Worm (Caenorhabditis elegans) whole organism, L3 larva: ENCODE measurements around the gene sur-5.

Experiments
- R02D3.7 ChIP-seq: fragments of 150-350 bp; optimal IDR thresholded peaks from 2 replicates; lab custom pipeline; 2014; ENCODE audit warnings: missing biosample characterization, missing genetic modification characterization
- ZK546.5 ChIP-seq: sonication (generic microtip); optimal IDR thresholded peaks from 2 replicates; lab custom pipeline; 2017; ENCODE audit warnings: missing biosample characterization, missing genetic modification characterization
- aly-2 ChIP-seq: fragments of 150-350 bp; optimal IDR thresholded peaks from 2 replicates; lab custom pipeline; 2014; ENCODE audit warnings: missing biosample characterization, missing genetic modification characterization
- ama-1 ChIP-seq: fragments of 150-350 bp; optimal IDR thresholded peaks from 2 replicates; lab custom pipeline; 2018
- ceh-16 ChIP-seq: sonication (generic microtip); optimal IDR thresholded peaks from 2 replicates; lab custom pipeline; 2017; ENCODE audit warnings: missing biosample characterization, missing genetic modification characterization
- ceh-28 ChIP-seq: fragments of 150-350 bp; optimal IDR thresholded peaks from 2 replicates; lab custom pipeline; 2014; ENCODE audit warnings: missing biosample characterization, missing genetic modification reagents, missing genetic modification characterization
- ceh-82 ChIP-seq: fragments of 150-350 bp; optimal IDR thresholded peaks from 2 replicates; lab custom pipeline; 2014; ENCODE audit warnings: missing biosample characterization, missing genetic modification characterization
- ceh-9 ChIP-seq: sonication (generic microtip); optimal IDR thresholded peaks from 2 replicates; lab custom pipeline; 2018; ENCODE audit warnings: missing biosample characterization, missing genetic modification characterization
- daf-12 ChIP-seq: fragments of 150-350 bp; optimal IDR thresholded peaks from 2 replicates; lab custom pipeline; 2014; ENCODE audit warnings: missing biosample characterization, missing genetic modification reagents, missing genetic modification characterization
- egl-27 ChIP-seq: sonication (generic microtip); optimal IDR thresholded peaks from 4 replicates; lab custom pipeline; 2017; ENCODE audit warnings: missing biosample characterization, missing genetic modification reagents, missing genetic modification characterization
- egl-5 ChIP-seq: fragments of 150-350 bp; optimal IDR thresholded peaks from 2 replicates; lab custom pipeline; 2017; ENCODE audit warnings: missing biosample characterization, missing genetic modification reagents, missing genetic modification characterization, inconsistent platforms
- elt-1 ChIP-seq: fragments of 150-350 bp; optimal IDR thresholded peaks from 2 replicates; lab custom pipeline; 2014; ENCODE audit warnings: missing biosample characterization, missing genetic modification characterization
- elt-2 ChIP-seq: sonication (generic microtip); optimal IDR thresholded peaks from 2 replicates; lab custom pipeline; 2016; ENCODE audit warnings: missing genetic modification reagents, mild to moderate bottlenecking, missing genetic modification characterization, missing compliant biosample characterization
- elt-3 ChIP-seq, 3 experiments: fragments of 150-350 bp in 1 of 3; sonication (generic microtip) in 2 of 3; optimal IDR thresholded peaks; 2 replicates in 2 of 3; 4 replicates in 1 of 3; lab custom pipeline; 2014 to 2017; ENCODE audit warnings: missing biosample characterization in 3 of 3, missing genetic modification characterization in 3 of 3
- eor-1 ChIP-seq, 2 experiments: fragments of 150-350 bp; optimal IDR thresholded peaks; 2 replicates each; lab custom pipeline; 2014 to 2018; ENCODE audit warnings: missing biosample characterization in 2 of 2, missing genetic modification characterization in 2 of 2
- fkh-10 ChIP-seq: sonication (generic microtip); optimal IDR thresholded peaks from 2 replicates; lab custom pipeline; 2017; ENCODE audit warnings: missing biosample characterization, missing genetic modification reagents, missing genetic modification characterization
- fkh-2 ChIP-seq: fragments of 150-350 bp; optimal IDR thresholded peaks from 2 replicates; lab custom pipeline; 2014; ENCODE audit warnings: missing biosample characterization, missing genetic modification reagents, missing genetic modification characterization
- fos-1 ChIP-seq: fragments of 150-350 bp; optimal IDR thresholded peaks from 2 replicates; lab custom pipeline; 2014; ENCODE audit warnings: missing biosample characterization, missing genetic modification characterization
- hmg-11 ChIP-seq: sonication (generic microtip); optimal IDR thresholded peaks from 2 replicates; lab custom pipeline; 2016; ENCODE audit warnings: missing genetic modification characterization, missing compliant biosample characterization
- jun-1 ChIP-seq: fragments of 150-350 bp; optimal IDR thresholded peaks from 2 replicates; lab custom pipeline; 2014; ENCODE audit warnings: missing biosample characterization, missing genetic modification reagents, missing genetic modification characterization
- lin-15B ChIP-seq: fragments of 150-350 bp; optimal IDR thresholded peaks from 2 replicates; lab custom pipeline; 2014; ENCODE audit warnings: missing biosample characterization, missing genetic modification characterization
- lin-39 ChIP-seq: fragments of 150-350 bp; optimal IDR thresholded peaks from 2 replicates; lab custom pipeline; 2018; ENCODE audit warnings: missing biosample characterization, missing genetic modification reagents, missing genetic modification characterization
- lsy-12 ChIP-seq: sonication (generic microtip); optimal IDR thresholded peaks from 2 replicates; lab custom pipeline; 2016; ENCODE audit warnings: mild to moderate bottlenecking, missing genetic modification characterization, missing compliant biosample characterization
- mdl-1 ChIP-seq: fragments of 150-350 bp; optimal IDR thresholded peaks from 2 replicates; lab custom pipeline; 2014; ENCODE audit warnings: missing biosample characterization, missing genetic modification characterization
- mml-1 ChIP-seq: fragments of 150-350 bp; sonication (generic microtip); optimal IDR thresholded peaks from 3 replicates; lab custom pipeline; 2014; ENCODE audit warnings: missing biosample characterization, missing genetic modification characterization
- nfya-1 ChIP-seq: sonication (generic microtip); optimal IDR thresholded peaks from 2 replicates; lab custom pipeline; 2017; ENCODE audit warnings: missing genetic modification characterization, mild to moderate bottlenecking, missing compliant biosample characterization, antibody characterized with exemption, moderate library complexity; ENCODE audit not compliant: insufficient read depth
- nhr-11 ChIP-seq: fragments of 150-350 bp; optimal IDR thresholded peaks from 2 replicates; lab custom pipeline; 2014; ENCODE audit warnings: missing biosample characterization, missing genetic modification characterization
- nhr-12 ChIP-seq: fragments of 150-350 bp; optimal IDR thresholded peaks from 2 replicates; lab custom pipeline; 2014; ENCODE audit warnings: missing biosample characterization, missing genetic modification characterization
- nhr-23 ChIP-seq: fragments of 150-350 bp; optimal IDR thresholded peaks from 2 replicates; lab custom pipeline; 2014; ENCODE audit warnings: missing biosample characterization, missing genetic modification reagents, missing genetic modification characterization
- nhr-237 ChIP-seq: fragments of 150-350 bp; optimal IDR thresholded peaks from 2 replicates; lab custom pipeline; 2014; ENCODE audit warnings: missing biosample characterization, missing genetic modification characterization
- nhr-25 ChIP-seq: sonication (generic microtip); optimal IDR thresholded peaks from 2 replicates; lab custom pipeline; 2017; ENCODE audit warnings: missing biosample characterization, missing genetic modification characterization
- nhr-28 ChIP-seq: fragments of 150-350 bp; optimal IDR thresholded peaks from 2 replicates; lab custom pipeline; 2014; ENCODE audit warnings: missing biosample characterization, missing genetic modification characterization
- nhr-43 ChIP-seq: sonication (generic microtip); optimal IDR thresholded peaks from 2 replicates; lab custom pipeline; 2016; ENCODE audit warnings: mild to moderate bottlenecking, missing genetic modification characterization, missing compliant biosample characterization; ENCODE audit not compliant: poor library complexity, severe bottlenecking
- nhr-67 ChIP-seq: fragments of 150-350 bp; optimal IDR thresholded peaks from 2 replicates; lab custom pipeline; 2014; ENCODE audit warnings: missing biosample characterization, missing genetic modification characterization
- nhr-76 ChIP-seq: fragments of 150-350 bp; sonication (generic microtip); optimal IDR thresholded peaks from 5 replicates; lab custom pipeline; 2014; ENCODE audit warnings: missing biosample characterization, missing genetic modification characterization
- nhr-77 ChIP-seq: fragments of 150-350 bp; optimal IDR thresholded peaks from 2 replicates; lab custom pipeline; 2014; ENCODE audit warnings: missing biosample characterization, missing genetic modification characterization
- pha-4 ChIP-seq: fragments of 150-350 bp; optimal IDR thresholded peaks from 2 replicates; lab custom pipeline; 2014; ENCODE audit warnings: missing biosample characterization, missing genetic modification reagents, missing genetic modification characterization
- pqm-1 ChIP-seq: fragments of 150-350 bp; optimal IDR thresholded peaks from 2 replicates; lab custom pipeline; 2017; ENCODE audit warnings: missing biosample characterization, missing genetic modification characterization, inconsistent platforms
- skn-1 ChIP-seq: fragments of 150-350 bp; optimal IDR thresholded peaks from 2 replicates; lab custom pipeline; 2014; ENCODE audit warnings: missing biosample characterization, missing genetic modification characterization
- snpc-4 ChIP-seq: fragments of 150-350 bp; optimal IDR thresholded peaks from 2 replicates; lab custom pipeline; 2014; ENCODE audit warnings: missing biosample characterization, missing genetic modification characterization
- unc-39 ChIP-seq: sonication (generic microtip); optimal IDR thresholded peaks from 4 replicates; lab custom pipeline; 2017; ENCODE audit warnings: missing biosample characterization, missing genetic modification characterization
- zag-1 ChIP-seq: fragments of 150-350 bp; optimal IDR thresholded peaks from 2 replicates; lab custom pipeline; 2014; ENCODE audit warnings: missing biosample characterization, missing genetic modification characterization
- ztf-11 ChIP-seq: fragments of 150-350 bp; optimal IDR thresholded peaks from 2 replicates; lab custom pipeline; 2014; ENCODE audit warnings: missing biosample characterization, missing genetic modification characterization
- ztf-4 ChIP-seq: fragments of 150-350 bp; optimal IDR thresholded peaks from 2 replicates; lab custom pipeline; 2014; ENCODE audit warnings: missing biosample characterization, missing genetic modification characterization

sur-5 gene

DNA sequence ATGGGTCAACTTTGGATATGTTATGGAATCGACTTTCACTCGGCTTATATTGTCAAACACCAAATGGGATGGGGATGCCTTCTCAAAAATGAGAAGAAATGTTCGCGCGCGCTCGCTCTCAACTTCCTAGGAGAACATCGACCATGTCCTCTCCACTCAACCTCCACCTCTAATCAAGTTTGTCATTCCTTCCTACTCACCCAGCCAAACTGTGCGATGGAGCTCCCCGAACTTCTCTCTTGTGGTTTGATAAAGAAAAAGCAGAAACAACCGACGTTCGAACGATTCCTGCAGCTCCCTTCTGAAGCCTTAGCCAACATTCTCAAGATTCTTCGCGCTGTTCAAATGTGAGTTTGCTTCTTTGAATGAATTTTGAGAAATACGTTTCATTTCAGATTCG lies 7.9 kb upstream of the sur-5 start:
- TF ChIP-seq egl-27 (tag; lab: Kevin White, UChicago), result no peak
- no peak for TF ChIP-seq fos-1
- no peak for TF ChIP-seq daf-12
- no peak for TF ChIP-seq nhr-28
- TF ChIP-seq fkh-10 (GFP tag; lab: Kevin White, UChicago), result no peak
- no peak for TF ChIP-seq pha-4 (tag; lab: Kevin White, UChicago)
- no peak for TF ChIP-seq elt-2 (tag; lab: Kevin White, UChicago)
- no peak for TF ChIP-seq ceh-28
- no peak for TF ChIP-seq nhr-12 (tag; lab: Kevin White, UChicago)
- no peak for TF ChIP-seq ceh-9
- no peak for TF ChIP-seq nhr-77 (tag; lab: Kevin White, UChicago)
- TF ChIP-seq lsy-12 (tag; lab: Kevin White, UChicago), result no peak
- TF ChIP-seq pqm-1 (tag; lab: Kevin White, UChicago), result no peak
- no peak for TF ChIP-seq ceh-16 (tag; lab: Kevin White, UChicago)
- no peak for TF ChIP-seq nhr-11
- no peak for TF ChIP-seq nhr-76 (tag; lab: Kevin White, UChicago)
- TF ChIP-seq mdl-1 (tag; lab: Kevin White, UChicago), result no peak
- TF ChIP-seq elt-1, result no peak
- TF ChIP-seq R02D3.7, result no peak
- no peak for TF ChIP-seq eor-1 (tag; optimal IDR thresholded peaks at IDR 0.05; lab: Kevin White, UChicago)

DNA sequence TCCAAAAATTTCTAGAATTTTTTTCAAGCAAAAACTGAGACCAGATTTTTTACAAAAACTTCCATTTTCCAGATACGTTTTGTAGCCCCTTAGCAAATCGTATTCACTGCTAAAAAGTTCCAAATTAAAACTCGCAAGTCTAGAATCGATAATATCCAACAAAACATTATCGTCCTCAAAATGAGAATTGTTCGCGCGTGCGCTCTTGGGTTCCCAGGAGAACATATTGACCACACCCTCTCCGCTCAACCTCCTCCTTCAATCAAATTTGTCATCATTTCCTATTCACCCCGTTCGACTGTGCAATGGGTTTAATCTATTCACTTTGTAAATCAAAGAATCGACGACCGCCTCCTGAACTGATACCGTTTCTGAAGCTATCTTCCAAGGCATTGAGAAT lies 6.5 kb upstream of the sur-5 start:
- TF ChIP-seq jun-1 (tag; lab: Kevin White, UChicago) (no peak), nhr-77 (tag; lab: Kevin White, UChicago) (no peak), egl-27 (tag; lab: Kevin White, UChicago) (no peak), mdl-1 (tag; lab: Kevin White, UChicago) (no peak), ztf-11 (no peak), daf-12 (no peak), nhr-43 (tag; lab: Kevin White, UChicago) (no peak), mml-1 (tag; lab: Kevin White, UChicago) (no peak), nfya-1 (tag; lab: Kevin White, UChicago) (no peak), pqm-1 (tag; lab: Kevin White, UChicago) (no peak), ama-1 (lab: Kevin White, UChicago) (no peak), elt-3 (tag; optimal IDR thresholded peaks at IDR 0.05; lab: Kevin White, UChicago) (no peak), ztf-4 (tag; lab: Kevin White, UChicago) (no peak), elt-2 (tag; lab: Kevin White, UChicago) (no peak), skn-1 (no peak)

DNA sequence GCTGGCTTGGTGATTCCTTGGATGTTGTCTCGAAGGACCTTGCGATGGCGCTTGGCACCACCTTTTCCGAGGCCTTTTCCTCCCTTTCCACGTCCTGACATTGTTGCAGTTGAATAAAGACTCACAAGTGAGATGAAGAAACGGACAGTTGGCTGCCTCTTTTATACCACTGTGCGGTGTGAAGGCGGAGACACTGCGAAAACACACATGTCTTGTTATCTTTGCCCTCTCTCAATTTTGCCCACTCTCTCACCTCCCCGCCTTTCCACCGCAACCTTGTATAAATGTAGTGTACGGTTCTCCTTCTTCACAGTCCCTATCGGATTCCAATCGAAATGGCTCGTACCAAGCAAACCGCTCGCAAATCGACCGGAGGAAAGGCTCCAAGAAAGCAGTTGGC lies 4.4 kb upstream of the sur-5 start, which contains the start of the genes his-38 and his-40:
his-38 (minus strand) TSS at position 101 of the 400 bp plus-strand sequence.
his-40 (plus strand) TSS at position 336 of the 400 bp plus-strand sequence.
- TF ChIP-seq aly-2 (tag; lab: Kevin White, UChicago) (no peak), ceh-9 (no peak), nhr-76 (tag; lab: Kevin White, UChicago) (no peak), nhr-28 (no peak), pqm-1 (tag; lab: Kevin White, UChicago) (no peak), fkh-10 (GFP tag; lab: Kevin White, UChicago) (no peak), ZK546.5 (tag; lab: Kevin White, UChicago) (no peak), elt-2 (tag; lab: Kevin White, UChicago) (no peak), egl-5 (no peak), zag-1 (tag; lab: Kevin White, UChicago) (no peak), nfya-1 (tag; lab: Kevin White, UChicago) (no peak), lsy-12 (tag; lab: Kevin White, UChicago) (no peak), fkh-2 (tag; lab: Kevin White, UChicago) (no peak)
- TF ChIP-seq, all 47 proteins: peak for 0

DNA sequence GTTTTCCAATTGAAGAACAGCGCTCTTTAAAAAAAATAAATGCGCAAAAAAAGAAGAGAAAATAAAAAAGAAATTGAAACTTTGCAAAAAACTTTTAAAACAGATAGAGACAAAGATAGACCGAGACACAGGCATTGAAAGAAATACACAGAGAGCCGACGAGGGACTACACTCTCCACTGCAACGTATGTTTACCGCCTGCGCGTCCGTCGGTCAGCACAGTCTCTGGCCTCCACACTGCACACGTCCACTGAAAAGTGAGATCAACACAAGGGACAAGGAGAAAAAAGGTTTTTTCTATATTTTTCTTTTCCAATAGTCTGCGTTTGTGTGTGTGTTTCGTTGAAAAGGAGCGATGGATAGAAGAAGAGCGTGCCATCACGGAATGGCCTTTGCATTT lies 1.1 kb upstream of the sur-5 start:
- TF ChIP-seq mdl-1 (tag; lab: Kevin White, UChicago) (peak; percentile 12), ceh-28 (peak; percentile 48), ama-1 (lab: Kevin White, UChicago) (no peak), egl-27 (tag; lab: Kevin White, UChicago) (peak; percentile 30), elt-2 (tag; lab: Kevin White, UChicago) (no peak), lin-39 (tag; lab: Kevin White, UChicago) (no peak), unc-39 (tag; lab: Kevin White, UChicago) (no peak), nhr-25 (tag; lab: Kevin White, UChicago) (no peak), nhr-28 (no peak), skn-1 (no peak), ceh-16 (tag; lab: Kevin White, UChicago) (no peak), snpc-4 (tag; lab: Kevin White, UChicago) (no peak), lin-15B (peak; percentile 35), nhr-67 (no peak), ceh-82 (tag; lab: Kevin White, UChicago) (no peak), fkh-2 (tag; lab: Kevin White, UChicago) (no peak), mml-1 (tag; lab: Kevin White, UChicago) (no peak), R02D3.7 (peak; percentile 1), nfya-1 (tag; lab: Kevin White, UChicago) (peak; percentile 72), elt-1 (no peak), nhr-237 (no peak), ztf-11 (no peak), hmg-11 (tag; lab: Kevin White, UChicago) (peak; percentile 66), nhr-43 (tag; lab: Kevin White, UChicago) (no peak), nhr-23 (tag; lab: Kevin White, UChicago) (no peak), daf-12 (no peak), nhr-11 (no peak), nhr-12 (tag; lab: Kevin White, UChicago) (no peak), nhr-76 (tag; lab: Kevin White, UChicago) (no peak), fos-1 (no peak), zag-1 (tag; lab: Kevin White, UChicago) (no peak)
